Fruit fly (Drosophila melanogaster) whole organism, embryonic: ENCODE results near the gene CG5225.
A peak's percentile ranks its signal among the peaks of the same experiment; 100 is the strongest.

Source experiments
- Ada2b ChIP-seq: fragments of 200-800 bp; sonication (Bioruptor generic); IDR thresholded peaks from 2 replicates; pipeline ENCODE4 v1.3.6; 2022; ENCODE audit warnings: missing biosample characterization, missing genetic modification characterization
- Bteb2 ChIP-seq: fragments of 200-800 bp; sonication (Bioruptor generic); optimal IDR thresholded peaks from 2 replicates; lab custom pipeline; 2016; ENCODE audit warnings: missing biosample characterization, missing genetic modification characterization
- CG10366 ChIP-seq: fragments of 200-800 bp; sonication (Bioruptor generic); IDR thresholded peaks from 2 replicates; pipeline ENCODE4 v1.3.6; 2022; ENCODE audit warnings: missing biosample characterization, missing genetic modification characterization
- CG11504 ChIP-seq: fragments of 200-800 bp; sonication (Bioruptor generic); optimal IDR thresholded peaks from 3 replicates; lab custom pipeline; 2019; ENCODE audit warnings: missing biosample characterization, mild to moderate bottlenecking, missing genetic modification characterization, moderate library complexity
- CG12769 ChIP-seq: fragments of 200-800 bp; sonication (Bioruptor generic); optimal IDR thresholded peaks from 2 replicates; lab custom pipeline; 2019; ENCODE audit warnings: missing biosample characterization, mild to moderate bottlenecking, missing genetic modification characterization, moderate library complexity
- CG13894 ChIP-seq: fragments of 200-800 bp; sonication (Bioruptor generic); optimal IDR thresholded peaks from 3 replicates; lab custom pipeline; 2018; ENCODE audit warnings: missing biosample characterization, mild to moderate bottlenecking, missing genetic modification characterization, moderate library complexity
- CG15269 ChIP-seq: fragments of 200-800 bp; sonication (Bioruptor generic); optimal IDR thresholded peaks from 2 replicates; lab custom pipeline; 2018; ENCODE audit warnings: missing biosample characterization, mild to moderate bottlenecking, missing genetic modification characterization, moderate library complexity
- CG1647 ChIP-seq: fragments of 200-800 bp; sonication (Bioruptor generic); optimal IDR thresholded peaks from 3 replicates; lab custom pipeline; 2016; ENCODE audit warnings: missing biosample characterization, missing genetic modification characterization
- CG16813 ChIP-seq: fragments of 200-800 bp; sonication (Bioruptor generic); IDR thresholded peaks from 3 replicates; pipeline ENCODE4 v1.3.6; 2022; ENCODE audit warnings: missing biosample characterization, missing genetic modification characterization; ENCODE audit not compliant: partially characterized antibody
- CG17829 ChIP-seq: fragments of 200-800 bp; optimal IDR thresholded peaks from 2 replicates; lab custom pipeline; 2019; ENCODE audit warnings: missing biosample characterization, mild to moderate bottlenecking, missing genetic modification characterization, moderate library complexity
- CG18011 ChIP-seq: fragments of 200-800 bp; sonication (Bioruptor generic); optimal IDR thresholded peaks from 2 replicates; lab custom pipeline; 2017; ENCODE audit warnings: missing biosample characterization, missing genetic modification characterization, mild to moderate bottlenecking, moderate library complexity, missing genotype
- CG31388 ChIP-seq: fragments of 200-800 bp; sonication (Bioruptor generic); optimal IDR thresholded peaks from 2 replicates; lab custom pipeline; 2016; ENCODE audit warnings: missing biosample characterization, missing genetic modification characterization
- CG32767 ChIP-seq: fragments of 200-800 bp; sonication (Bioruptor generic); IDR thresholded peaks from 2 replicates; pipeline ENCODE4 v1.3.6; 2022; ENCODE audit warnings: missing biosample characterization, missing genetic modification characterization
- CG33557 ChIP-seq: fragments of 200-800 bp; sonication (Bioruptor generic); optimal IDR thresholded peaks from 2 replicates; lab custom pipeline; 2019; ENCODE audit warnings: missing biosample characterization, mild to moderate bottlenecking, missing genetic modification characterization, moderate library complexity
- CG34422 ChIP-seq: fragments of 200-800 bp; sonication (Bioruptor generic); IDR thresholded peaks from 3 replicates; pipeline ENCODE4 v1.3.6; 2022; ENCODE audit warnings: missing biosample characterization, missing genetic modification characterization
- CG3726 ChIP-seq: fragments of 200-800 bp; sonication (Bioruptor generic); IDR thresholded peaks from 3 replicates; pipeline ENCODE4, ENCODE4 v1.3.6; 2022; ENCODE audit warnings: missing biosample characterization, missing genetic modification characterization
- CG4854 ChIP-seq: fragments of 200-800 bp; sonication (Bioruptor generic); optimal IDR thresholded peaks from 2 replicates; lab custom pipeline; 2016; ENCODE audit warnings: missing biosample characterization, missing genetic modification characterization, inconsistent platforms
- Dbx ChIP-seq: fragments of 200-800 bp; sonication (Bioruptor generic); IDR thresholded peaks from 3 replicates; pipeline ENCODE4 v1.3.6; 2022; ENCODE audit warnings: missing biosample characterization, missing genetic modification characterization
- Hey ChIP-seq: fragments of 200-800 bp; sonication (Bioruptor generic); optimal IDR thresholded peaks from 3 replicates; lab custom pipeline; 2018; ENCODE audit warnings: missing biosample characterization, mild to moderate bottlenecking, missing genetic modification characterization
- Lim3 ChIP-seq: fragments of 200-800 bp; sonication (Bioruptor generic); IDR thresholded peaks from 2 replicates; pipeline ENCODE4 v1.3.6; 2022; ENCODE audit warnings: missing biosample characterization, missing genetic modification characterization
- MBD-R2 ChIP-seq: fragments of 200-800 bp; sonication (Bioruptor generic); IDR thresholded peaks from 2 replicates; pipeline ENCODE4 v1.3.6; 2022; ENCODE audit warnings: missing biosample characterization, missing genetic modification characterization
- NC2α ChIP-seq: fragments of 200-800 bp; sonication (Bioruptor generic); optimal IDR thresholded peaks from 2 replicates; lab custom pipeline; 2016; ENCODE audit warnings: missing biosample characterization, missing genetic modification characterization
- Nf-YA ChIP-seq: fragments of 200-800 bp; sonication (Bioruptor generic); IDR thresholded peaks from 2 replicates; pipeline ENCODE4 v1.3.6; 2022; ENCODE audit warnings: missing biosample characterization, missing genetic modification characterization
- PHDP ChIP-seq: fragments of 200-800 bp; sonication (Bioruptor generic); optimal IDR thresholded peaks from 3 replicates; lab custom pipeline; 2018; ENCODE audit warnings: missing biosample characterization, mild to moderate bottlenecking, missing genetic modification characterization, moderate library complexity
- Poxn ChIP-seq: fragments of 200-800 bp; sonication (Bioruptor generic); IDR thresholded peaks from 2 replicates; pipeline ENCODE4 v1.3.6; 2022; ENCODE audit warnings: missing biosample characterization, missing genetic modification characterization
- Sox102F ChIP-seq: fragments of 200-800 bp; sonication (Bioruptor generic); optimal IDR thresholded peaks from 2 replicates; lab custom pipeline; 2018; ENCODE audit warnings: missing biosample characterization, mild to moderate bottlenecking, missing genetic modification characterization, moderate library complexity
- Ssrp ChIP-seq: fragments of 200-800 bp; sonication (Bioruptor generic); optimal IDR thresholded peaks from 2 replicates; lab custom pipeline; 2018; ENCODE audit warnings: missing biosample characterization, mild to moderate bottlenecking, missing genetic modification characterization, moderate library complexity
- TFAM ChIP-seq: fragments of 200-800 bp; sonication (Bioruptor generic); optimal IDR thresholded peaks from 2 replicates; lab custom pipeline; 2017; ENCODE audit warnings: missing biosample characterization, missing genetic modification characterization, inconsistent platforms
- ap ChIP-seq: fragments of 200-800 bp; sonication (Bioruptor generic); IDR thresholded peaks from 2 replicates; pipeline ENCODE4 v1.3.6; 2022; ENCODE audit warnings: missing biosample characterization, missing genetic modification characterization
- ato ChIP-seq: fragments of 200-800 bp; sonication (Bioruptor generic); IDR thresholded peaks from 2 replicates; pipeline ENCODE4 v1.3.6; 2022; ENCODE audit warnings: missing biosample characterization, missing genetic modification characterization; ENCODE audit not compliant: partially characterized antibody
- chm ChIP-seq: fragments of 200-800 bp; sonication (Bioruptor generic); IDR thresholded peaks from 2 replicates; pipeline ENCODE4 v1.3.6; 2022; ENCODE audit warnings: missing biosample characterization, missing genetic modification characterization
- crol ChIP-seq: fragments of 200-800 bp; sonication (Bioruptor generic); IDR thresholded peaks from 2 replicates; pipeline ENCODE4 v1.3.6; 2022; ENCODE audit warnings: missing biosample characterization, missing genetic modification characterization
- crp ChIP-seq, 2 experiments: fragments of 200-800 bp; sonication (Bioruptor generic); optimal IDR thresholded peaks; 2 replicates in 1 of 2; 3 replicates in 1 of 2; lab custom pipeline; 2017; ENCODE audit warnings: missing biosample characterization in 2 of 2, missing genetic modification characterization in 2 of 2, mild to moderate bottlenecking in 1 of 2, moderate library complexity in 1 of 2
- da ChIP-seq: fragments of 200-800 bp; sonication (Bioruptor generic); optimal IDR thresholded peaks from 2 replicates; lab custom pipeline; 2016; ENCODE audit warnings: missing biosample characterization, missing genetic modification characterization
- dati ChIP-seq: fragments of 200-800 bp; sonication (Bioruptor generic); IDR thresholded peaks from 2 replicates; pipeline ENCODE4 v1.3.6; 2022; ENCODE audit warnings: missing biosample characterization, missing genetic modification characterization
- fd96Cb ChIP-seq: fragments of 200-800 bp; sonication (Bioruptor generic); optimal IDR thresholded peaks from 2 replicates; lab custom pipeline; 2018; ENCODE audit warnings: missing biosample characterization, mild to moderate bottlenecking, missing genetic modification characterization, moderate library complexity
- gce ChIP-seq: fragments of 200-800 bp; sonication (Bioruptor generic); IDR thresholded peaks from 3 replicates; pipeline ENCODE4 v1.3.6; 2022; ENCODE audit warnings: missing biosample characterization, missing genetic modification characterization
- her ChIP-seq: fragments of 200-800 bp; sonication (Bioruptor generic); optimal IDR thresholded peaks from 2 replicates; lab custom pipeline; 2016; ENCODE audit warnings: missing biosample characterization, missing genetic modification characterization
- lmd ChIP-seq: fragments of 200-800 bp; sonication (Bioruptor generic); IDR thresholded peaks from 2 replicates; pipeline ENCODE4 v1.3.6; 2022; ENCODE audit warnings: missing biosample characterization, missing genetic modification characterization
- nom ChIP-seq: fragments of 200-800 bp; sonication (Bioruptor generic); optimal IDR thresholded peaks from 2 replicates; lab custom pipeline; 2017; ENCODE audit warnings: missing biosample characterization, missing genetic modification characterization, mild to moderate bottlenecking, moderate library complexity, missing genetic modification reagents
- ranshi ChIP-seq: fragments of 200-800 bp; sonication (Bioruptor generic); IDR thresholded peaks from 2 replicates; pipeline ENCODE4 v1.3.6; 2022; ENCODE audit warnings: missing biosample characterization, missing genetic modification characterization
- scrt ChIP-seq: fragments of 200-800 bp; sonication (Bioruptor generic); optimal IDR thresholded peaks from 2 replicates; lab custom pipeline; 2018; ENCODE audit warnings: missing biosample characterization, mild to moderate bottlenecking, missing genetic modification characterization, moderate library complexity
- slbo ChIP-seq: fragments of 200-800 bp; sonication (Bioruptor generic); IDR thresholded peaks from 2 replicates; pipeline ENCODE4 v1.3.6; 2022; ENCODE audit warnings: missing biosample characterization, missing genetic modification characterization
- sob ChIP-seq: fragments of 200-800 bp; sonication (Bioruptor generic); IDR thresholded peaks from 2 replicates; pipeline ENCODE4 v1.3.6; 2022; ENCODE audit warnings: missing biosample characterization, missing genetic modification characterization
- tio ChIP-seq: fragments of 200-800 bp; sonication (Bioruptor generic); optimal IDR thresholded peaks from 2 replicates; lab custom pipeline; 2017; ENCODE audit warnings: missing biosample characterization, missing genetic modification characterization, inconsistent platforms
- tx ChIP-seq: fragments of 200-800 bp; sonication (Bioruptor generic); optimal IDR thresholded peaks from 2 replicates; lab custom pipeline; 2016; ENCODE audit warnings: missing biosample characterization, missing genetic modification characterization
- vvl ChIP-seq: fragments of 200-800 bp; sonication (Bioruptor generic); IDR thresholded peaks from 2 replicates; pipeline ENCODE4 v1.3.6; 2022; ENCODE audit warnings: missing biosample characterization, missing genetic modification characterization

The CG5225 gene

DNA sequence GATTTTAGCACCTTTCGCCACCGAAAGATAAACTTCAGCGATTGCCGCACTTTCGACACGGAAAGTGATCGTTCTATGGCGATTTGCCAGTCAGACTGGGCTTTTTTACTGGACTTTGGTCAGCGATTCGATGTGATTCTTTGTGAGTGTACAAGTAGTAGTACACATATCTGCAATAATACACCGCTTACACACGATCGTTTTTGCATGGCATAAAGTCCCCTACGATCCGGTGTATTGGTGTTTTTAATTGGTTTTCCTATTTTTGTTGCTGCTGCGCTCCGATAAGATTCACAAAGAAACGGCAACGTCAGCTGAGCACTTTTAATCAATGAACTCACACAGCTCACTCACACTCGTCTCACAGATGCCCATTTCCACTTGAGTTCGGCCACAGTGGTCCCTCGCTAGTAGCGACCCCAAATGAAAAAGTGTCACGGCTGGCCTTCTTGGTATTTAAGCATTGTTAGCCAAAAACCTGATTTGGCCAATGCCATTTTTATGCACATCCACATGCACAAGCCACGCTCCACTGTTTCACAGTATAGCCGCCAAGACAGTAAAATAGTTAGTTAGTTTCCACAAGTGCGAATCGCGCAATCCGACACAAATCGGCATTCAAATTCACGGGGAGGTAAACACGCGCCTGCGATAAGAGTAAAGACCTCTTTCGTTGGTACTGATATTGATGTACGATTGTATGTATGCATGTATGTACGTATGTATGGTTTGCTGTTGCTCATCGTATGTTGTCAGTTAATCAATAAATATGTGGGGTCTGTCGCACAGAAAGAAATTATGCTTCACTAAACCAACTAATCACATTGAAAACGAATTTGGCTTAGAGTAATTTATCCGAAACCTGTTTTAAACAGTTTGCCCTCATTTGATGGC lies 42.1 kb upstream of the CG5225 start (continued):
- TF ChIP-seq CG32767 (peak; percentile 93), CG31388 (GFP tag; lab: Kevin White, UChicago) (peak; percentile 30), Bteb2 (GFP tag; lab: Kevin White, UChicago) (peak; percentile 95), sob (GFP tag; lab: Robert Waterston, UW) (peak; percentile 99), CG3726 (GFP tag; lab: Robert Waterston, UW) (peak; percentile 86), Lim3 (GFP tag; lab: Robert Waterston, UW) (peak; percentile 90), Poxn (GFP tag; lab: Robert Waterston, UW) (peak; percentile 97), slbo (peak; percentile 99), MBD-R2 (GFP tag; lab: Robert Waterston, UW) (peak; percentile 92), crp (GFP tag; optimal IDR thresholded peaks at IDR 0.05; lab: Kevin White, UChicago) (peak in 1 of 2 experiments; percentile 62), CG4854 (peak; percentile 88), CG15269 (peak; percentile 97), dati (GFP tag; lab: Robert Waterston, UW) (peak; percentile 77), CG33557 (peak; percentile 33), CG17829 (tag; lab: Kevin White, UChicago) (peak; percentile 73), CG11504 (tag; lab: Kevin White, UChicago) (peak; percentile 82), her (GFP tag; lab: Kevin White, UChicago) (peak; percentile 96), Nf-YA (peak; percentile 85), CG10366 (peak; percentile 97), da (peak; percentile 85), nom (GFP tag; lab: Kevin White, UChicago) (peak; percentile 72), Hey (tag; lab: Kevin White, UChicago) (peak; percentile 98), fd96Cb (tag; lab: Kevin White, UChicago) (peak; percentile 65), CG18011 (peak; percentile 75)
- TF ChIP-seq, all 482 proteins: peak for 429

DNA sequence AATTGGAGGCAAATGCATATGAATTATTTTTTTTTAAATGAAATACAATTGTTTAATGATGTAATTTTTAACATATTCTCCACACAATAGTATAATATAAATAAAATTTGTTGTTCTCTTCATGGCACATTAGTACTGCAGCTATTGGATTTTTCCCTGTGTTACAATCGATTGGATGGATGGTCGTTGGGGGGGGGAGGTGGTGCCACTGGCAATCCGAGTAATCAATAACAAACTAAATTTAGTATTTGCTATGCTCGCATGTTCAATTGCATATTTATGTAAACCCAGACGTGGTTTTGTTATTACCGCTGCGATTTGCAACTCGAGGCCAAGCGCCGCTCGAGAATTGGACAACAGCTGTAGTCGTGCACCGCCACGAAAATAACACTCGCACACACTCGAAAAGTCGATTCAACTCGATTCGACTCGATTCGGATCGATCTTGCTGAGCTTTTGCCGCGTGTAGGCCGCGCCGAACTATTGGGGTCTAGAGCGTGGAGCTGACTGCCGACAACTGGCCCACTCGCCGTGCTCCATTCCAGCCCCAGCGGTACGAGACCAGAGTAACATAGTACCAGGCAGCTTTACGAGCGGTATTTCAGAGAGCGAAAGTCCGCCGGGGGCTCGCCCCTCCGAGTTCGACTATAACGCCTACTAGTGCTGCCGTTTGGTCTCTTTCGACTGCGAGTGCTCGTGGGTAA lies 41.1 kb upstream of the CG5225 start, which contains the start of gene CG18622:
CG18622 (minus strand) TSS at position 513 of the 704 bp plus-strand sequence.
- peak; percentile 62 for TF ChIP-seq crol (GFP tag; lab: Robert Waterston, UW)
- 0 out of 3 replicates have a peak, but pooled peaks have one; percentile 18 for TF ChIP-seq CG16813 (GFP tag; lab: Robert Waterston, UW)
- TF ChIP-seq CG12769 (tag; lab: Kevin White, UChicago) = peak; percentile 54
- TF ChIP-seq lmd = peak; percentile 32; the same call in 1 of the 2 replicates
- no peak for TF ChIP-seq tx (GFP tag; lab: Kevin White, UChicago)
- no peak for TF ChIP-seq vvl
- no peak for TF ChIP-seq PHDP
- TF ChIP-seq CG13894 (tag; lab: Kevin White, UChicago) = peak; percentile 95
- TF ChIP-seq ranshi (GFP tag; lab: Robert Waterston, UW) = peak; percentile 35; the same call in 1 of the 2 replicates
- peak; percentile 37; the same call in 1 of the 2 replicates for TF ChIP-seq sob (GFP tag; lab: Robert Waterston, UW)
- no peak for TF ChIP-seq ap (GFP tag; lab: Robert Waterston, UW)
- 0 out of 2 replicates have a peak, but pooled peaks have one; percentile 3 for TF ChIP-seq Ada2b
- TF ChIP-seq NC2α (GFP tag; lab: Kevin White, UChicago) = no peak
- TF ChIP-seq CG1647 = no peak
- no peak for TF ChIP-seq gce
- peak; percentile 74; the same call in 2 of the 3 replicates for TF ChIP-seq Dbx (GFP tag; lab: Robert Waterston, UW)
- TF ChIP-seq Poxn (GFP tag; lab: Robert Waterston, UW) = no peak
- TF ChIP-seq chm = peak; percentile 45; the same call in 1 of the 2 replicates
- no peak for TF ChIP-seq ato (GFP tag; lab: Robert Waterston, UW)
- no peak for TF ChIP-seq tio (GFP tag; lab: Kevin White, UChicago)
- no peak for TF ChIP-seq TFAM (GFP tag; lab: Kevin White, UChicago)
- TF ChIP-seq CG33557 = no peak
- no peak for TF ChIP-seq scrt
- peak; percentile 34; the same call in 1 of the 3 replicates for TF ChIP-seq CG34422
- TF ChIP-seq Ssrp (tag; lab: Kevin White, UChicago) = peak; percentile 36
- peak; percentile 28 for TF ChIP-seq Sox102F (GFP tag; lab: Kevin White, UChicago)
